Worm (Caenorhabditis elegans): Measurements from ENCODE around the gene F08F1.4.
A peak's percentile ranks its signal among the peaks of the same experiment; 100 is the strongest.

F08F1.4 gene

DNA sequence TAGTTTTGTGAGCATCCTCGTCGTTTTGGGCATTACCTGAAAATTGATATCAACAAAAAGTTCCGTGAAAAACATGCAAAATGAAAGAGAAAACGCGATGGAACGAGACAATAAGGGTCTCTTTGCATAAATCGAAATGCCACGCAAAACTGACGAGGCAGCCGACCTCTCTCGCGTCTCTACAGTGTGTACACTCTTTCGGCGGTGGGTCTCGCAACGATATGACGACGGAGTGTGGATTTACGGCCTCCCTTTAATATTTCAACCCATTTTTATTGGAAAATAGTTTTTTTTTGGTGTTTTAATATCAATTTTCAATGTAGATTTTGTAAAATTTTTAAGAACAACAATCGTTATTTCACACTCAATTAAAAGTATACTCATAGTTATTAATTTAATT lies 8.8 kb downstream of the F08F1.4 start, which contains the start of gene tag-123 (continued):
- TF ChIP-seq mbf-1 (tag; optimal IDR thresholded peaks at IDR 0.05): no peak

DNA sequence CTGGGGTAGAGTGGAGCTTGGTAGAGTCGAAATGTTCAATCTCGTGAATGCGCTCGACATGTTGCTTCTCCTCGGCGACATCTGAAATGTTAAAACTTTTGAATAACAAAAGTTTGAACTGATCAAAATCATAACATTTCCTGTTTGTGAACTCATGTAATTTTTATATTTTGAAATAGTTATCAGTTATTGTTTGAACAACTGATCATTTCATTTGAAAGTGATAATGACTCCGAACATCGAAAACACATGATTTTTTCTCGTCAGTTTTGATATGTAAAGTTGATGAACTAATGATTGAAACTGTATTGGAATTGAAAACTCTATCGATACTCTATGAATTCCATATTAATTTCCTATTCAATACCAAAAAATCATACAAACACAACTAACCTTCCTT lies 10.0 kb downstream of the F08F1.4 start:
- no peak for TF ChIP-seq dmd-4 (tag; optimal IDR thresholded peaks at IDR 0.05)
- TF ChIP-seq ztf-11 (tag; optimal IDR thresholded peaks at IDR 0.05): no peak
- TF ChIP-seq nhr-129 (tag; optimal IDR thresholded peaks at IDR 0.05): no peak
- TF ChIP-seq ztf-1 (GFP tag; conservative IDR thresholded peaks at IDR 0.05): no peak

DNA sequence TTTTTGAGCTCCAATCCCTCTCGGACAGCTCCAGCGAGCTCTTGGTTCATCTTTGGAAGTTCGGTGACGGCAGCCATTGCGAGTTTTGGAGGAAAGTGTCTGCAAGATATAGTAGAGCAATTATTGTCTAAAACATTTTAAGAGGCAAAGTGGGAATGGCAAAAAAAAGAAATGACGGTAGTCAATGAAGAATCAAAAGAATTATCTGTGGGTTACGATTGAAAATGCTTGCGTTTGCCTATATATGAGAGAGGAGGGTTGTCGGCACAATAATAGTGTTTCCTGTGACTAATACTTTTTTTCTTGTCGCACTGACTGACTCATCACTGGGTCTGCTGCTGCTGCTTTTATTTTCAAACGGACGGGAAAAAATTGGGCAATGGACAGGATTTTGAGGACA lies 10.4 kb downstream of the F08F1.4 start, which contains the start of gene tth-1:
tth-1 (minus strand) TSS at position 101 of the 400 bp plus-strand sequence.
- TF ChIP-seq ztf-11 (tag; optimal IDR thresholded peaks at IDR 0.05): no peak
- TF ChIP-seq lin-13 (GFP tag; optimal IDR thresholded peaks at IDR 0.05): no peak
- no peak for TF ChIP-seq nhr-21 (tag; optimal IDR thresholded peaks at IDR 0.05)
- TF ChIP-seq skn-1 (tag; optimal IDR thresholded peaks at IDR 0.05): no peak
- TF ChIP-seq nhr-129 (tag; optimal IDR thresholded peaks at IDR 0.05): no peak
- no peak for TF ChIP-seq aly-2 (tag; optimal IDR thresholded peaks at IDR 0.05)
- TF ChIP-seq nhr-23 (tag; optimal IDR thresholded peaks at IDR 0.05): no peak
- no peak for TF ChIP-seq nhr-77 (tag; optimal IDR thresholded peaks at IDR 0.05)
- TF ChIP-seq peb-1 (tag; optimal IDR thresholded peaks at IDR 0.05): no peak
- TF ChIP-seq sma-9 (GFP tag; optimal IDR thresholded peaks at IDR 0.05): no peak
- no peak for TF ChIP-seq sma-9 (tag; optimal IDR thresholded peaks at IDR 0.05)
- TF ChIP-seq lsy-2 (tag; optimal IDR thresholded peaks at IDR 0.05): no peak

DNA sequence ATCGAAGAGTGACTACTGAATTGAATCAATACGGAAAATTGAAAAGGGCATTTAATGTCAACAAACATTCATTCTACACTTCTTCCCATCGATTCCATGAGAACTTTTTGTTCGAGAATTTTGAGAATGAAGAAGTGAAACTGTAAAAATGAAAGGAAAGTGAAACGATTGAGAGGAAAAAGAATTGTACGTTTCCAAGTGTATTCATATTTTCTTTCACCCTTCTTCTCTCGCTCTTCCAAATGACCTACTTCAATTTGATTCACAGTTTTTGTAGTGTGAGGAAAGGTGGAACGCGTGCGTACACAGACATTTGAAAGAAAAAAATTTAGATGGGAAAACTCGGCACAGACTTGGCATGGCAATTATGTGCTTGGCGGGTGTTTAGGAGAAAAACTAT lies 11.1 kb downstream of the F08F1.4 start:
- TF ChIP-seq aly-2 (tag; optimal IDR thresholded peaks at IDR 0.05) (no peak), lin-11 (tag; optimal IDR thresholded peaks at IDR 0.05) (no peak), nhr-237 (tag; optimal IDR thresholded peaks at IDR 0.05) (no peak), fos-1 (tag; optimal IDR thresholded peaks at IDR 0.05) (no peak), nhr-11 (tag; optimal IDR thresholded peaks at IDR 0.05) (no peak), sma-3 (GFP tag; optimal IDR thresholded peaks at IDR 0.05) (no peak), peb-1 (tag; optimal IDR thresholded peaks at IDR 0.05) (no peak), ztf-11 (tag; optimal IDR thresholded peaks at IDR 0.05) (no peak), nhr-10 (tag; optimal IDR thresholded peaks at IDR 0.05) (no peak), blmp-1 (tag; optimal IDR thresholded peaks at IDR 0.05; ENCODE audit: insufficient read depth) (no peak), nhr-129 (tag; optimal IDR thresholded peaks at IDR 0.05) (no peak), alr-1 (tag; optimal IDR thresholded peaks at IDR 0.05) (no peak), nhr-25 (tag; optimal IDR thresholded peaks at IDR 0.05) (no peak), mab-5 (tag; optimal IDR thresholded peaks at IDR 0.05) (no peak), nhr-6 (tag; optimal IDR thresholded peaks at IDR 0.05) (no peak), nhr-21 (tag; optimal IDR thresholded peaks at IDR 0.05) (no peak)

DNA sequence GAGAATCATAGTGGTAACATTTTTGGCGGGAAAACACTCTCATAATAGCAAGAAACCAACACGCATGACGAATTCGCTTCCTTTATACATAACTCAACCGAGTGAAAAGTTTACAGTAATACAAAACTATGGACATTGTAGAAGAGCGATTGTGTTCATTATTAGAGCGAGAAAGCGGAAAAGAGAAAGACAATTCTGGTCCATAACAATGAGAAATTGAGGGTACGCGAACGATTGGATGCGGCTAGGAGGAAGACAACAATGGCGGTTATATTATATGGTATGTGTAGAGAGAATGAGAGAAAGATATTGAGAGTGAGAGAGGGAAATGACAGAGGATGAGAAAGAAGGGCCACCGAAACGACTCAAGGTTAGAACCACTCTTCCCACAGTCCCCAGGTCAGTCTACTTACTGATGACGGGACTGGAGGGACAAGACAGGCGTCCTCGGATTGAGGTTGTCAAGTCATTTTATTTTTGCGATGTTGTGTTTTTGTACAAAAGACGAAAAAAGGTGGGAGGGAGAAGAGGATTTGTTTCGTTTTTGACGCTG lies 13.0 kb downstream of the F08F1.4 start:
- TF ChIP-seq ztf-11 (tag; optimal IDR thresholded peaks at IDR 0.05) (no peak), ceh-82 (tag; optimal IDR thresholded peaks at IDR 0.05) (no peak), lin-13 (GFP tag; optimal IDR thresholded peaks at IDR 0.05) (no peak), skn-1 (tag; optimal IDR thresholded peaks at IDR 0.05) (no peak), fos-1 (tag; optimal IDR thresholded peaks at IDR 0.05) (no peak), nhr-21 (tag; optimal IDR thresholded peaks at IDR 0.05) (no peak), blmp-1 (tag; optimal IDR thresholded peaks at IDR 0.05; ENCODE audit: insufficient read depth) (no peak), snpc-4 (tag; optimal IDR thresholded peaks at IDR 0.05) (no peak), mbf-1 (tag; optimal IDR thresholded peaks at IDR 0.05) (no peak), unc-39 (tag; optimal IDR thresholded peaks at IDR 0.05) (no peak)

DNA sequence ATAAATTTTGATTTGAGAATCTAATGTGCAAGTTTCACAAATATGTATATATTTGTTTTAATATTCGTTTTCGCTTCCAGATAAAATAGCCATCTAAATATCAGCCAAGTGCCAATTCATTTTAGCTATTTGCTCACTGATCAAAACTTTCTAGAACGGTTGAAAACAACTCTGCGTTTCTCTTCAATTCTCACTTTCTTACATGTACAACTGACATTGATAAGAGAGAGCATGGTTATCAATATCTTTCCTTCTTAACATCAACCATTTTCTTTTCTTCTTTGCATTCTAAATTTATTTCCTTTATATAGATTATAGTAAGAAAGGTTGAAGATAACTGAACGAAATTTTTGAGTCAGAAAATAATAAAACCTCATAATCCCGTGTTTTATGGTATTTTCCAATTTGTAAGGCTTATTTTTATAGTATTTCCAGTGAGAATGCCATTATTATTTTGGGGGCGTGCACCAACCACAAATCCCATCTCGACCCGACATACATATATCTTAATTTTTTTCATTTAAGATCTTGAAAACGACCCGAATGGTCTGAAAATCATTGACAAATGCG lies 15.2 kb downstream of the F08F1.4 start, which contains the start of gene F08F1.3:
F08F1.3 (plus strand) TSS at position 520 of the 570 bp plus-strand sequence.
- TF ChIP-seq fos-1 (tag; optimal IDR thresholded peaks at IDR 0.05): peak; percentile 42
- no peak for TF ChIP-seq nhr-129 (tag; optimal IDR thresholded peaks at IDR 0.05)

DNA sequence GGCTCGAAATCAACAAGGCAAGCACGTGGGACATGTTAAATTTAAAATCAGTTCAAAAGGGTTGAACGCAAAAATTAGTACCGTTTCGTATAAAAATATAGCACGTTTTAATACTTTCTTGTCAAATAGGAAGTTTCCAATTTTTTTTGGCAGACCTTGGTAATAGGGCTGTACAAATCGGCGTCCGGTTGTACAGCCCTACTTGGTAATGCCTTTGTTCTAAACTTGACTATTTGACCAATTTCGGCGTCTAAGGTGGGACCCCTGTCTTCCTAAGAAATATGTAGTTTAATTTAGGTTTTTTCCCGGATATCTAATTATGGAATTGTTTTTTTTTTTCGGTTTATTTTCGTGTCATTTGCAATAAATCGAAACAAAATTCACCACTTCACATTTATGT lies 16.3 kb downstream of the F08F1.4 start:
- TF ChIP-seq nhr-6 (tag; optimal IDR thresholded peaks at IDR 0.05): no peak
- no peak for TF ChIP-seq ceh-16 (tag; optimal IDR thresholded peaks at IDR 0.05)
- no peak for TF ChIP-seq unc-39 (tag; optimal IDR thresholded peaks at IDR 0.05)
- TF ChIP-seq unc-55 (GFP tag; optimal IDR thresholded peaks at IDR 0.05): no peak
- no peak for TF ChIP-seq R02D3.7 (tag; optimal IDR thresholded peaks at IDR 0.05)
- no peak for TF ChIP-seq snpc-4 (tag; optimal IDR thresholded peaks at IDR 0.05)
- no peak for TF ChIP-seq nhr-77 (tag; optimal IDR thresholded peaks at IDR 0.05)
- TF ChIP-seq sma-3 (GFP tag; optimal IDR thresholded peaks at IDR 0.05): no peak
- no peak for TF ChIP-seq ztf-1 (GFP tag; conservative IDR thresholded peaks at IDR 0.05)
- TF ChIP-seq gmeb-1 (tag; optimal IDR thresholded peaks at IDR 0.05): no peak

All from whole organism, L2 larva.